Worm (Caenorhabditis elegans): Measurements from ENCODE around the gene osm-7.

osm-7 gene

DNA sequence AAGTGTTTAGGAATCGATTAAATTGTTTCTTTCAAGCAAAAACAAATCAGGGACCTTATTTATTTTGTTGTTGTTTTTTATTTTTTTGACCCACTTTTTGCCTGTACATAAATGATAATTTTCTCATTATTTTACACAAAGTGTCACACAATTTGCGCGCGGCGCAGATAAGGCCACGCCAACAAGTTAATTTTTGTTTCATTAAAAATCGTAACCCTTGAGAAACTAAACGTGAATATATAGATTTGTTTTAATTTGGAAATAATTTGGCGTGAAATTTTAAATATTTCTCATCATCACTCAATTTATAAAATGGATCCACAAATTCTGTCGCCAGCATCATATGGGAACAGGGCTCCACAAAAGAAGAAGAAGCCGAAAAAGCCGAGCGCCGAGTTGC lies 4.6 kb downstream of the osm-7 start, which contains the start of gene T05D4.5:
Gene T05D4.5 (plus strand): TSS at position 301 of the 400 bp plus-strand sequence.
- no peak for TF ChIP-seq attf-3 (GFP tag; conservative IDR thresholded peaks at IDR 0.05)
- TF ChIP-seq madf-8 (GFP tag; conservative IDR thresholded peaks at IDR 0.05): no peak
- no peak for TF ChIP-seq ZK185.1 (tag; optimal IDR thresholded peaks at IDR 0.05; ENCODE audit: poor library complexity, severe bottlenecking)
- no peak for TF ChIP-seq fkh-3 (tag; optimal IDR thresholded peaks at IDR 0.05)
- TF ChIP-seq K11D2.4 (GFP tag; IDR thresholded peaks at IDR 0.05): no peak
- TF ChIP-seq hlh-12 (tag; optimal IDR thresholded peaks at IDR 0.05): no peak
- TF ChIP-seq B0261.1 (tag; optimal IDR thresholded peaks at IDR 0.05): no peak
- TF ChIP-seq ztf-22 (GFP tag; optimal IDR thresholded peaks at IDR 0.05): no peak
- TF ChIP-seq rcor-1 (GFP tag; IDR thresholded peaks at IDR 0.05): no peak
- TF ChIP-seq hlh-26 (GFP tag; conservative IDR thresholded peaks at IDR 0.05): no peak
- no peak for TF ChIP-seq die-1 (tag; optimal IDR thresholded peaks at IDR 0.05)
- no peak for TF ChIP-seq B0336.3 (GFP tag; IDR thresholded peaks at IDR 0.05)
- TF ChIP-seq ceh-100 (GFP tag; IDR thresholded peaks at IDR 0.05): no peak

DNA sequence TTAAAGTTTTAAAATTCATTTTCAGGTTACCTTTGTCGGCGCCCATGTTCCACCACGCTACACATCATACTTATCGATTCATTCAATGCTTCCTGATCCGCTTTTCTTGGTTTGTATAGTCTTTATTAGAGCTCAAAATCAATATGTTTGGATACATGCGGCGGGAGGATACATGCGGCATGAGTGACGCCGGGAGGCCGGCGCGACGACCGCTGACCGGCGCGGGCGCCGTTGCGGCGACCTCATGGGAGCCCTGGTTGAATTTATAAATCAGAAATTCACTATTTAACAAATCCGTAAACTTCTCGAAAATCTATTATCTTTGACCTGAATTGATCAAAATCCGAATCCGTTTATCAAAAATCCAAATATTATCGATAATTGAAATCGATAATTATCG lies 5.7 kb downstream of the osm-7 start:
- TF ChIP-seq cebp-2 (GFP tag; IDR thresholded peaks at IDR 0.05) (no peak), snpc-1.3 (tag; optimal IDR thresholded peaks at IDR 0.05; ENCODE audit: insufficient read depth) (no peak), egrh-3 (GFP tag; IDR thresholded peaks at IDR 0.05) (peak; percentile 18; the same call in 1 of the 2 replicates), zfh-2 (GFP tag; conservative IDR thresholded peaks at IDR 0.05) (peak; percentile 80), Y95B8A.8 (GFP tag; IDR thresholded peaks at IDR 0.05) (no peak), bed-2 (GFP tag; IDR thresholded peaks at IDR 0.05) (no peak), zim-3 (tag; optimal IDR thresholded peaks at IDR 0.05) (no peak), ekl-4 (GFP tag; IDR thresholded peaks at IDR 0.05) (no peak)

DNA sequence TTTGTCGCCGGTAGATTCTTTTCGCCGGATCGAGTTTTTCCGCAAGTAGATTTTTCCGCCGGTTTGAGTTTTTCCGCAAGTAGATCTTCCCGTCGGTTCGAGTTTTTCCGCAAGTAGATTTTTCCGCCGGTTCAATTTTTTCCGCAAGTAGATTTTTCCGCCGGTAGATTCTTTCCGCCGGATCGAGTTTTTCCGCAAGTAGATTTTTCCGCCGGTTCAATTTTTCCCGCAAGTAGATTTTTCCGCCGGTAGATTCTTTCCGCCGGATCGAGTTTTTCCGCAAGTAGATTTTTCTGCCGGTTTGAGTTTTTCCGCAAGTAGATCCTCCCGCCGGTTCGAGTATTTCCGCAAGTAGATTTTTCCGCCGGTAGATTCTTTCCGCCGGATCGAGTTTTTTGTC lies 9.2 kb downstream of the osm-7 start:
- peak; percentile 77; the same call in 1 of the 2 replicates for TF ChIP-seq egl-18 (GFP tag; IDR thresholded peaks at IDR 0.05)
- 0 out of 2 replicates have a peak, but pooled peaks have one; percentile 14 for TF ChIP-seq D2030.7 (GFP tag; IDR thresholded peaks at IDR 0.05)
- TF ChIP-seq cebp-2 (GFP tag; IDR thresholded peaks at IDR 0.05): 0 out of 2 replicates have a peak, but pooled peaks have one; percentile 39
- peak; percentile 38; the same call in 1 of the 2 replicates for TF ChIP-seq ztf-28 (GFP tag; IDR thresholded peaks at IDR 0.05)

DNA sequence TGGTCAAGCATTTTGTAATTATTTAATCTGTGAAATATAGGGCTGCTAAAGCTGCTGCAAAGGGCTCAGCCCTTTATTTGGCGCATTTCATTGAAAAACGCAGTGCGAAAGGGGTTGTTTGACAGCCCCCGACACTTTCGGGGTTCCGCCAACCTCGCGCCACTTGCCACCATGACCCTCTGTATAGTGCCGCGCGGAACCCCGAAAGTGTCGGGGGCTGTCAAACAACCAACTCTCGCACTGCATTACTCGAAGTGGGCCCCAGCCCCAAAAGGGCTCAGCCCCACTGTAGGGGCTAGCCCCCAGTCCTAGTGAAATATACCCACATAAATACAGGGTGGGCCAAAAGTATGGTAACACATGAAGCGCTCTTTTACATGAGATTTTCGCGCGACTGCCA lies 24.3 kb downstream of the osm-7 start:
- TF ChIP-seq snpc-1.1 (tag; optimal IDR thresholded peaks at IDR 0.05; ENCODE audit: insufficient read depth) (peak; percentile 24), let-526 (GFP tag; IDR thresholded peaks at IDR 0.05) (no peak), snpc-4 (GFP tag; optimal IDR thresholded peaks at IDR 0.05) (no peak), snpc-4 (tag; optimal IDR thresholded peaks at IDR 0.05) (peak in 2 of 4 experiments; percentile 36 to 84), pbrm-1 (GFP tag; IDR thresholded peaks at IDR 0.05) (0 out of 2 replicates have a peak, but pooled peaks have one; percentile 18)

DNA sequence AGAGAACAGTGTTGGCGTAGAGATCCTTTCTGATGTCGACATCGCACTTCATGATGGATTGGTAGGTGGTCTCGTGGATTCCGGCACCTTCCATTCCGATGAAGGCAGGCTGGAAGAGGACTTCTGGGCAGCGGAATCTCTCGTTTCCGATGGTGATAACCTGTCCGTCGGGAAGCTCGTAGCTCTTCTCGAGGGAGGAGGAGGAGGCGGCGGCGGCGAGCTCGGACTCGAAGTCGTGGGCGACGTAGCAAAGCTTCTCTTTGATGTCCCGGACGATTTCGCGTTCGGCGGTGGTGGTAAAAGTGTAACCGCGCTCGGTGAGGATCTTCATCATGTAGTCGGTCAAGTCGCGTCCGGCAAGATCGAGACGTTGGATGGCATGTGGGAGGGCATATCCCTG lies 28.9 kb downstream of the osm-7 start:
- TF ChIP-seq zfh-2 (GFP tag; conservative IDR thresholded peaks at IDR 0.05): peak; percentile 85
- 0 out of 2 replicates have a peak, but pooled peaks have one; percentile 36 for TF ChIP-seq cebp-2 (GFP tag; IDR thresholded peaks at IDR 0.05)
- TF ChIP-seq egrh-3 (GFP tag; IDR thresholded peaks at IDR 0.05): peak; percentile 64; the same call in 1 of the 2 replicates
- no peak for TF ChIP-seq tlf-1 (GFP tag; optimal IDR thresholded peaks at IDR 0.05)
- TF ChIP-seq C17E4.6 (GFP tag; IDR thresholded peaks at IDR 0.05): no peak
